Fruit fly (Drosophila melanogaster) whole organism, embryonic: ENCODE results near the gene CAHbeta.

ENCODE experiments used
- ATbp ChIP-seq: fragments of 200-800 bp; sonication (Bioruptor generic); optimal IDR thresholded peaks from 2 replicates; lab custom pipeline; 2017; ENCODE audit warnings: missing biosample characterization, mild to moderate bottlenecking, missing genetic modification characterization, missing genetic modification reagents
- Ada2b ChIP-seq: fragments of 200-800 bp; sonication (Bioruptor generic); IDR thresholded peaks from 2 replicates; pipeline ENCODE4 v1.3.6; 2022; ENCODE audit warnings: missing biosample characterization, missing genetic modification characterization
- Bdp1 ChIP-seq: fragments of 200-800 bp; sonication (Bioruptor generic); optimal IDR thresholded peaks from 3 replicates; lab custom pipeline; 2016; ENCODE audit warnings: missing biosample characterization, missing genetic modification characterization
- BtbVII ChIP-seq: fragments of 200-800 bp; sonication (Bioruptor generic); optimal IDR thresholded peaks from 3 replicates; lab custom pipeline; 2017; ENCODE audit warnings: missing biosample characterization, mild to moderate bottlenecking, missing genetic modification characterization
- CG10267 ChIP-seq: fragments of 200-800 bp; sonication (Bioruptor generic); optimal IDR thresholded peaks from 2 replicates; lab custom pipeline; 2018; ENCODE audit warnings: missing biosample characterization, mild to moderate bottlenecking, missing genetic modification characterization, moderate library complexity
- CG11504 ChIP-seq: fragments of 200-800 bp; sonication (Bioruptor generic); optimal IDR thresholded peaks from 3 replicates; lab custom pipeline; 2019; ENCODE audit warnings: missing biosample characterization, mild to moderate bottlenecking, missing genetic modification characterization, moderate library complexity
- CG11560 ChIP-seq: fragments of 200-800 bp; sonication (Bioruptor generic); IDR thresholded peaks from 3 replicates; pipeline ENCODE4 v1.3.6; 2022; ENCODE audit warnings: missing biosample characterization, missing genetic modification characterization
- CG12155 ChIP-seq: fragments of 200-800 bp; sonication (Bioruptor generic); optimal IDR thresholded peaks from 3 replicates; lab custom pipeline; 2016; ENCODE audit warnings: missing biosample characterization, missing genetic modification characterization
- CG13775 ChIP-seq: fragments of 200-800 bp; sonication (Bioruptor generic); optimal IDR thresholded peaks from 3 replicates; lab custom pipeline; 2017; ENCODE audit warnings: missing biosample characterization, mild to moderate bottlenecking, missing genetic modification characterization
- CG14441 ChIP-seq: fragments of 200-800 bp; sonication (Bioruptor generic); IDR thresholded peaks from 2 replicates; pipeline ENCODE4 v1.3.6; 2022; ENCODE audit warnings: missing biosample characterization, missing genetic modification characterization
- CG14667 ChIP-seq: fragments of 200-800 bp; sonication (Bioruptor generic); IDR thresholded peaks from 2 replicates; pipeline ENCODE4 v1.3.6; 2022; ENCODE audit warnings: missing biosample characterization, missing genetic modification characterization
- CG15269 ChIP-seq: fragments of 200-800 bp; sonication (Bioruptor generic); optimal IDR thresholded peaks from 2 replicates; lab custom pipeline; 2018; ENCODE audit warnings: missing biosample characterization, mild to moderate bottlenecking, missing genetic modification characterization, moderate library complexity
- CG1529 ChIP-seq: fragments of 200-800 bp; sonication (Bioruptor generic); optimal IDR thresholded peaks from 3 replicates; lab custom pipeline; 2018; ENCODE audit warnings: missing biosample characterization, missing genetic modification characterization
- CG17328 ChIP-seq: fragments of 200-800 bp; sonication (Bioruptor generic); IDR thresholded peaks from 2 replicates; pipeline ENCODE4 v1.3.6; 2022; ENCODE audit warnings: missing biosample characterization, missing genetic modification characterization
- CG2199 ChIP-seq: fragments of 200-800 bp; sonication (Bioruptor generic); IDR thresholded peaks from 3 replicates; pipeline ENCODE4 v1.3.6; 2022; ENCODE audit warnings: missing biosample characterization, missing genetic modification characterization
- CG34376 ChIP-seq: fragments of 200-800 bp; sonication (Bioruptor generic); optimal IDR thresholded peaks from 2 replicates; lab custom pipeline; 2018; ENCODE audit warnings: missing biosample characterization, mild to moderate bottlenecking, missing genetic modification characterization
- CG43689 ChIP-seq: fragments of 200-800 bp; sonication (Bioruptor generic); IDR thresholded peaks from 2 replicates; pipeline ENCODE4 v1.3.6; 2022; ENCODE audit warnings: missing biosample characterization, missing genetic modification characterization
- CG4707 ChIP-seq: fragments of 200-800 bp; sonication (Bioruptor generic); optimal IDR thresholded peaks from 2 replicates; lab custom pipeline; 2018; ENCODE audit warnings: missing biosample characterization, mild to moderate bottlenecking, missing genetic modification characterization, moderate library complexity
- CG4820 ChIP-seq: fragments of 200-800 bp; sonication (Bioruptor generic); optimal IDR thresholded peaks from 3 replicates; lab custom pipeline; 2016; ENCODE audit warnings: missing biosample characterization, missing genetic modification characterization
- CG5180 ChIP-seq: fragments of 200-800 bp; sonication (Bioruptor generic); optimal IDR thresholded peaks from 3 replicates; lab custom pipeline; 2017; ENCODE audit warnings: missing biosample characterization, missing genetic modification characterization, mild to moderate bottlenecking, moderate library complexity, missing genetic modification reagents
- CG5245 ChIP-seq: fragments of 200-800 bp; sonication (Bioruptor generic); optimal IDR thresholded peaks from 3 replicates; lab custom pipeline; 2016; ENCODE audit warnings: missing biosample characterization, missing genetic modification characterization
- CG7745 ChIP-seq: fragments of 200-800 bp; sonication (Bioruptor generic); optimal IDR thresholded peaks from 2 replicates; lab custom pipeline; 2018; ENCODE audit warnings: missing biosample characterization, mild to moderate bottlenecking, missing genetic modification characterization, moderate library complexity
- CG8089 ChIP-seq: fragments of 200-800 bp; sonication (Bioruptor generic); optimal IDR thresholded peaks from 3 replicates; lab custom pipeline; 2016; ENCODE audit warnings: missing biosample characterization, missing genetic modification characterization
- CG8290 ChIP-seq, 3 experiments: fragments of 200-800 bp; sonication (Bioruptor generic); optimal IDR thresholded peaks; 2 replicates each; lab custom pipeline; 2016 to 2019; ENCODE audit warnings: missing biosample characterization in 3 of 3, missing genetic modification characterization in 3 of 3, mild to moderate bottlenecking in 2 of 3, moderate library complexity in 1 of 3
- CG8924 ChIP-seq: fragments of 200-800 bp; optimal IDR thresholded peaks from 3 replicates; lab custom pipeline; 2019; ENCODE audit warnings: missing biosample characterization, mild to moderate bottlenecking, missing genetic modification characterization, moderate library complexity
- CG9797 ChIP-seq: fragments of 200-800 bp; sonication (Bioruptor generic); optimal IDR thresholded peaks from 3 replicates; lab custom pipeline; 2018; ENCODE audit warnings: missing biosample characterization, mild to moderate bottlenecking, missing genetic modification characterization
- Dbx ChIP-seq: fragments of 200-800 bp; sonication (Bioruptor generic); IDR thresholded peaks from 3 replicates; pipeline ENCODE4 v1.3.6; 2022; ENCODE audit warnings: missing biosample characterization, missing genetic modification characterization
- Dfd ChIP-seq, 2 experiments: fragments of >200 bp; optimal IDR thresholded peaks; 2 replicates each; lab custom pipeline; 2017; ENCODE audit warnings: missing biosample characterization in 2 of 2, missing genetic modification characterization in 2 of 2
- Drgx ChIP-seq: fragments of 200-800 bp; sonication (Bioruptor generic); IDR thresholded peaks from 2 replicates; pipeline ENCODE4 v1.3.6; 2022; ENCODE audit warnings: missing biosample characterization, missing genetic modification characterization
- Hr39 ChIP-seq: fragments of >200 bp; optimal IDR thresholded peaks from 2 replicates; lab custom pipeline; 2017
- Med ChIP-seq: fragments of 200-800 bp; sonication (Bioruptor generic); peaks from one replicate; lab custom pipeline; 2016; ENCODE audit warnings: missing biosample characterization, missing genetic modification characterization, mild to moderate bottlenecking, inconsistent platforms, moderate library complexity
- NK7.1 ChIP-seq: fragments of 200-800 bp; sonication (Bioruptor generic); optimal IDR thresholded peaks from 3 replicates; lab custom pipeline; 2016; ENCODE audit warnings: missing biosample characterization, missing genetic modification characterization
- Side ChIP-seq: fragments of 200-800 bp; sonication (Bioruptor generic); optimal IDR thresholded peaks from 2 replicates; lab custom pipeline; 2016; ENCODE audit warnings: missing biosample characterization, missing genetic modification characterization
- Xrp1 ChIP-seq: fragments of 200-800 bp; sonication (Bioruptor generic); IDR thresholded peaks from 2 replicates; pipeline ENCODE4 v1.3.6; 2022; ENCODE audit warnings: missing biosample characterization, missing genetic modification characterization
- bigmax ChIP-seq: fragments of 200-800 bp; sonication (Bioruptor generic); optimal IDR thresholded peaks from 2 replicates; lab custom pipeline; 2018; ENCODE audit warnings: missing biosample characterization, mild to moderate bottlenecking, missing genetic modification characterization
- disco-r ChIP-seq: fragments of 200-800 bp; sonication (Bioruptor generic); optimal IDR thresholded peaks from 2 replicates; lab custom pipeline; 2016; ENCODE audit warnings: missing biosample characterization, missing genetic modification characterization
- dysf ChIP-seq: fragments of 200-800 bp; sonication (Bioruptor generic); IDR thresholded peaks from 3 replicates; pipeline ENCODE4 v1.3.6; 2022; ENCODE audit warnings: missing biosample characterization, missing genetic modification characterization
- eve ChIP-seq, 2 experiments: fragments of >200 bp; optimal IDR thresholded peaks; 2 replicates each; lab custom pipeline; 2017; ENCODE audit warnings: missing biosample characterization in 2 of 2, missing genetic modification characterization in 2 of 2
- ftz-f1 ChIP-seq: fragments of 200-800 bp; sonication (Bioruptor generic); optimal IDR thresholded peaks from 2 replicates; lab custom pipeline; 2016; ENCODE audit warnings: missing biosample characterization, missing genetic modification characterization
- ham ChIP-seq: fragments of 200-800 bp; sonication (Bioruptor generic); IDR thresholded peaks from 2 replicates; pipeline ENCODE4 v1.3.6; 2022; ENCODE audit warnings: missing biosample characterization, missing genetic modification characterization
- insv ChIP-seq, 2 experiments: fragments of 200-800 bp; sonication (Bioruptor generic); optimal IDR thresholded peaks; 3 replicates each; lab custom pipeline; 2016 to 2018; ENCODE audit warnings: missing biosample characterization in 2 of 2, missing genetic modification characterization in 2 of 2
- jigr1 ChIP-seq: fragments of 200-800 bp; sonication (Bioruptor generic); IDR thresholded peaks from 3 replicates; pipeline ENCODE4 v1.3.6; 2022; ENCODE audit warnings: missing biosample characterization, missing genetic modification characterization
- ken ChIP-seq: fragments of 200-800 bp; sonication (Bioruptor generic); IDR thresholded peaks from 3 replicates; pipeline ENCODE4 v1.3.6; 2022; ENCODE audit warnings: missing biosample characterization, missing genetic modification characterization
- mirr ChIP-seq: fragments of 200-800 bp; sonication (Bioruptor generic); optimal IDR thresholded peaks from 3 replicates; lab custom pipeline; 2018; ENCODE audit warnings: missing biosample characterization, mild to moderate bottlenecking, missing genetic modification characterization
- nerfin-1 ChIP-seq: fragments of 200-800 bp; sonication (Bioruptor generic); optimal IDR thresholded peaks from 3 replicates; lab custom pipeline; 2019; ENCODE audit warnings: missing biosample characterization, mild to moderate bottlenecking, missing genetic modification characterization, moderate library complexity
- nom ChIP-seq: fragments of 200-800 bp; sonication (Bioruptor generic); optimal IDR thresholded peaks from 2 replicates; lab custom pipeline; 2017; ENCODE audit warnings: missing biosample characterization, missing genetic modification characterization, mild to moderate bottlenecking, moderate library complexity, missing genetic modification reagents
- pan ChIP-seq, 4 experiments: fragments of >200 bp in 3 of 4; fragments of 200-800 bp in 1 of 4; sonication (Bioruptor generic) in 1 of 4; optimal IDR thresholded peaks in 3 of 4; IDR thresholded peaks in 1 of 4; 2 replicates each; pipeline versions ENCODE4 v1.3.6 to Lab custom; 2017 to 2022; ENCODE audit warnings: missing biosample characterization in 2 of 4, missing genetic modification characterization in 2 of 4, mixed read lengths in 1 of 4
- pb ChIP-seq: fragments of 200-800 bp; sonication (Bioruptor generic); optimal IDR thresholded peaks from 3 replicates; lab custom pipeline; 2016; ENCODE audit warnings: missing biosample characterization, missing genetic modification characterization
- phol ChIP-seq: fragments of 200-800 bp; sonication (Bioruptor generic); optimal IDR thresholded peaks from 3 replicates; lab custom pipeline; 2018; ENCODE audit warnings: missing biosample characterization, mild to moderate bottlenecking, missing genetic modification characterization, moderate library complexity
- slbo ChIP-seq: fragments of 200-800 bp; sonication (Bioruptor generic); IDR thresholded peaks from 2 replicates; pipeline ENCODE4 v1.3.6; 2022; ENCODE audit warnings: missing biosample characterization, missing genetic modification characterization
- tx ChIP-seq: fragments of 200-800 bp; sonication (Bioruptor generic); optimal IDR thresholded peaks from 2 replicates; lab custom pipeline; 2016; ENCODE audit warnings: missing biosample characterization, missing genetic modification characterization
- z ChIP-seq: fragments of 200-800 bp; sonication (Bioruptor generic); IDR thresholded peaks from 3 replicates; pipeline ENCODE4 v1.3.6; 2022; ENCODE audit warnings: missing biosample characterization, missing genetic modification characterization

CAHbeta gene

dm6 chr3R:8939750-8940149 lies 40.9 kb upstream of the CAHbeta start (continued):
- TF ChIP-seq bigmax (GFP tag; lab: Kevin White, UChicago) (no peak), CG7745 (tag; lab: Kevin White, UChicago) (no peak), BtbVII (no peak), ftz-f1 (GFP tag; lab: Kevin White, UChicago) (no peak), slbo (GFP tag; lab: Robert Waterston, UW) (no peak), Drgx (GFP tag; lab: Robert Waterston, UW) (peak; percentile 19; the same call in 1 of the 2 replicates), CG17328 (GFP tag; lab: Robert Waterston, UW) (no peak), CG15269 (tag; lab: Kevin White, UChicago) (no peak), disco-r (GFP tag; lab: Kevin White, UChicago) (no peak), pb (GFP tag; lab: Kevin White, UChicago) (no peak), tx (no peak), CG4707 (no peak), Ada2b (GFP tag; lab: Robert Waterston, UW) (no peak), eve (GFP tag; optimal IDR thresholded peaks at IDR 0.05; lab: Kevin White, UChicago) (no peak), CG14441 (GFP tag; lab: Robert Waterston, UW) (no peak), phol (tag; lab: Kevin White, UChicago) (no peak), Med (GFP tag; lab: Kevin White, UChicago) (peak; percentile 53), CG34376 (peak; percentile 22), Hr39 (lab: Kevin White, UChicago) (no peak), Bdp1 (GFP tag; lab: Kevin White, UChicago) (no peak), CG11560 (tag; lab: Robert Waterston, UW) (no peak), CG13775 (GFP tag; lab: Kevin White, UChicago) (no peak), nom (GFP tag; lab: Kevin White, UChicago) (peak; percentile 97), Dbx (GFP tag; lab: Robert Waterston, UW) (no peak), NK7.1 (no peak), nerfin-1 (no peak), mirr (GFP tag; lab: Kevin White, UChicago) (peak; percentile 30), CG8924 (no peak), Xrp1 (GFP tag; lab: Robert Waterston, UW) (no peak), CG8290 (GFP tag; optimal IDR thresholded peaks at IDR 0.05; lab: Kevin White, UChicago) (no peak), CG8290 (tag; optimal IDR thresholded peaks at IDR 0.05; lab: Kevin White, UChicago) (no peak), Side (no peak)

dm6 chr3R:8944866-8945265 lies 35.8 kb upstream of the CAHbeta start, which contains the start of gene CG11964:
CG11964 (minus strand) TSS chr3R:8945020.
- TF ChIP-seq CG8089 (GFP tag; lab: Kevin White, UChicago) (peak; percentile 5), CG5180 (GFP tag; lab: Kevin White, UChicago) (no peak), CG10267 (tag; lab: Kevin White, UChicago) (peak; percentile 73), pan (optimal IDR thresholded peaks at IDR 0.05; lab: Kevin White, UChicago) (no peak), pan (GFP tag; optimal IDR thresholded peaks at IDR 0.05 in 1 of 2, IDR thresholded peaks at IDR 0.05 in 1 of 2) (peak in 1 of 2 experiments; percentile 42), ken (GFP tag; lab: Robert Waterston, UW) (peak; percentile 58; the same call in 1 of the 3 replicates), CG5245 (peak; percentile 17), CG14667 (GFP tag; lab: Robert Waterston, UW) (0 out of 2 replicates have a peak, but pooled peaks have one; percentile 24), BtbVII (no peak), CG4820 (peak; percentile 36), CG43689 (no peak), insv (GFP tag; optimal IDR thresholded peaks at IDR 0.05; lab: Kevin White, UChicago) (peak in 1 of 2 experiments; percentile 3), CG12155 (peak; percentile 62), Dfd (GFP tag; optimal IDR thresholded peaks at IDR 0.05; lab: Kevin White, UChicago) (no peak), jigr1 (GFP tag; lab: Robert Waterston, UW) (no peak), z (GFP tag; lab: Robert Waterston, UW) (no peak), CG1529 (no peak), dysf (GFP tag; lab: Robert Waterston, UW) (peak; percentile 41; the same call in 1 of the 3 replicates), ham (GFP tag; lab: Robert Waterston, UW) (no peak), CG11504 (tag; lab: Kevin White, UChicago) (peak; percentile 78), ATbp (GFP tag; lab: Kevin White, UChicago) (no peak), CG2199 (GFP tag; lab: Robert Waterston, UW) (peak; percentile 84; the same call in 2 of the 3 replicates), CG9797 (GFP tag; lab: Kevin White, UChicago) (peak; percentile 53)
